Worm (Caenorhabditis elegans): Measurements from ENCODE around the gene str-73.

DNA sequence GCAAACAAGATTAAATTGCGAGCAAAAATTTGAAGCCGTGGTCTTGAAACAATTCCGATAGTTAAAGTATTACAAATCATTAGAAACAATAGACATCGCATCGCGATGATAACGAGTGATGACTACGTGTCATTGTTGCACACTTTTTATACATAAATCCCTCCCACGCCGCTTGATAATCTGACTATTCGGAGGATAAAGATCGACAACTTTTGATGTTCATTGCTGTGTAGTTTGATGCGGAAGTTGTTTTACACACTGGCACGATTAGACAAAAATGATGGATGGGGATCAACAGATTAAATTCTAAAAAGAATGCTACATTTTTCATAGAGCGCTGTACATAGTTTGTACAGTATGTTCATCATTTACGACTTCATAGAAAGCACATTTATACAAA lies 49.2 kb downstream of the str-73 start, which contains the start of gene T08G3.11:
- TF ChIP-seq pes-1 (GFP tag; IDR thresholded peaks at IDR 0.05) (no peak), ceh-36 (tag; optimal IDR thresholded peaks at IDR 0.05) (no peak), flt-1 (GFP tag; IDR thresholded peaks at IDR 0.05) (no peak), aly-1 (tag; optimal IDR thresholded peaks at IDR 0.05) (no peak), ama-1 (optimal IDR thresholded peaks at IDR 0.05) (no peak), scrt-1 (GFP tag; IDR thresholded peaks at IDR 0.05) (no peak), hnd-1 (tag; optimal IDR thresholded peaks at IDR 0.05) (no peak), F13C5.2 (tag; optimal IDR thresholded peaks at IDR 0.05) (no peak), sea-1 (GFP tag; conservative IDR thresholded peaks at IDR 0.05) (no peak)

All from whole organism, early embryonic.